Worm (Caenorhabditis elegans) whole organism, early embryonic: ENCODE measurements around the gene citk-2.

Experiments
- B0310.2 ChIP-seq: sonication (generic microtip); optimal IDR thresholded peaks from 2 replicates; lab custom pipeline; 2016; ENCODE audit warnings: mild to moderate bottlenecking, missing genetic modification characterization, missing compliant biosample characterization
- F13C5.2 ChIP-seq: sonication (generic microtip); optimal IDR thresholded peaks from 2 replicates; lab custom pipeline; 2017; ENCODE audit warnings: mild to moderate bottlenecking, missing genetic modification characterization, inconsistent platforms, missing compliant biosample characterization
- aly-1 ChIP-seq: sonication (generic microtip); optimal IDR thresholded peaks from 2 replicates; lab custom pipeline; 2016; ENCODE audit warnings: missing genetic modification characterization, missing compliant biosample characterization
- ama-1 ChIP-seq: fragments of 150-350 bp; optimal IDR thresholded peaks from 2 replicates; lab custom pipeline; 2014
- ceh-13 ChIP-seq: fragments of 200-800 bp; sonication (Bioruptor generic); optimal IDR thresholded peaks from 2 replicates; lab custom pipeline; 2018; ENCODE audit warnings: mild to moderate bottlenecking, missing genetic modification characterization, missing compliant biosample characterization
- ceh-36 ChIP-seq: sonication (generic microtip); optimal IDR thresholded peaks from 2 replicates; lab custom pipeline; 2016; ENCODE audit warnings: missing genetic modification characterization, inconsistent platforms, missing compliant biosample characterization
- ets-7 ChIP-seq: sonication (generic microtip); optimal IDR thresholded peaks from 2 replicates; lab custom pipeline; 2016; ENCODE audit warnings: missing genotype, missing genetic modification characterization, missing compliant biosample characterization
- flt-1 ChIP-seq: fragments of 200-800 bp; sonication (Bioruptor generic); IDR thresholded peaks from 2 replicates; pipeline ENCODE4 v1.3.6; 2022; ENCODE audit warnings: missing genetic modification characterization, missing compliant biosample characterization
- hmbx-1 ChIP-seq: sonication (generic microtip); optimal IDR thresholded peaks from 2 replicates; lab custom pipeline; 2016; ENCODE audit warnings: mild to moderate bottlenecking, missing genetic modification characterization, missing compliant biosample characterization
- hmg-4 ChIP-seq: fragments of 200-800 bp; sonication (Bioruptor generic); optimal IDR thresholded peaks from 2 replicates; lab custom pipeline; 2018; ENCODE audit warnings: mild to moderate bottlenecking, missing genetic modification characterization, missing compliant biosample characterization
- hnd-1 ChIP-seq: sonication (generic microtip); optimal IDR thresholded peaks from 2 replicates; lab custom pipeline; 2016; ENCODE audit warnings: missing genetic modification characterization, missing compliant biosample characterization
- pes-1 ChIP-seq: fragments of 200-800 bp; sonication (Bioruptor generic); IDR thresholded peaks from 2 replicates; pipeline ENCODE4 v1.3.6; 2022; ENCODE audit warnings: missing genetic modification reagents, missing genetic modification characterization, missing compliant biosample characterization
- scrt-1 ChIP-seq: fragments of 200-800 bp; sonication (Bioruptor generic); IDR thresholded peaks from 2 replicates; pipeline ENCODE4 v1.3.6; 2022; ENCODE audit warnings: missing genetic modification characterization, missing compliant biosample characterization
- sea-1 ChIP-seq: fragments of 200-800 bp; sonication (Bioruptor generic); conservative IDR thresholded peaks from 2 replicates; pipeline ENCODE4 v1.3.6; 2022; ENCODE audit warnings: missing genetic modification characterization, missing compliant biosample characterization
- tbx-11 ChIP-seq: fragments of 200-800 bp; sonication (Bioruptor generic); IDR thresholded peaks from 2 replicates; pipeline ENCODE4 v1.3.6; 2022; ENCODE audit warnings: missing genetic modification characterization, missing compliant biosample characterization
- tbx-37 ChIP-seq: fragments of 200-800 bp; sonication (Bioruptor generic); conservative IDR thresholded peaks from 2 replicates; pipeline ENCODE4 v1.3.6; 2022; ENCODE audit warnings: missing genetic modification reagents, missing genetic modification characterization, missing compliant biosample characterization
- tra-4 ChIP-seq: sonication (generic microtip); optimal IDR thresholded peaks from 2 replicates; lab custom pipeline; 2017; ENCODE audit warnings: missing genetic modification characterization, missing compliant biosample characterization

citk-2 gene

ce11 chrII:4968863-4969262, 30.5 kb upstream of the citk-2 start, which contains the start of gene shc-2:
Gene shc-2, plus strand, starts transcription at chrII:4969163.
- no peak for TF ChIP-seq pes-1 (GFP tag; lab: Robert Waterston, UW)
- no peak for TF ChIP-seq aly-1 (tag; lab: Kevin White, UChicago)
- TF ChIP-seq scrt-1 (GFP tag; lab: Robert Waterston, UW), result no peak
- TF ChIP-seq F13C5.2 (tag; lab: Kevin White, UChicago), result no peak
- TF ChIP-seq sea-1 (GFP tag; lab: Robert Waterston, UW), result no peak
- no peak for TF ChIP-seq ceh-13 (GFP tag; lab: Kevin White, UChicago)
- TF ChIP-seq flt-1 (GFP tag; lab: Robert Waterston, UW), result no peak
- no peak for TF ChIP-seq hmbx-1 (tag; lab: Kevin White, UChicago)
- no peak for TF ChIP-seq B0310.2 (tag; lab: Kevin White, UChicago)
- no peak for TF ChIP-seq tbx-11

ce11 chrII:4974448-4974951, 24.8 kb upstream of the citk-2 start:
- TF ChIP-seq hmbx-1 (tag; lab: Kevin White, UChicago) (no peak), ceh-36 (no peak)

- TF ChIP-seq pes-1 (GFP tag; lab: Robert Waterston, UW) (no peak), tra-4 (tag; lab: Kevin White, UChicago) (no peak), tbx-37 (GFP tag; lab: Robert Waterston, UW) (no peak), scrt-1 (GFP tag; lab: Robert Waterston, UW) (no peak), tbx-11 (no peak), hmg-4 (no peak), sea-1 (GFP tag; lab: Robert Waterston, UW) (no peak)
Measured at ce11 chrII:4975311-4975710, 24.0 kb upstream of the citk-2 start.

- TF ChIP-seq flt-1 (GFP tag; lab: Robert Waterston, UW) (no peak), F13C5.2 (tag; lab: Kevin White, UChicago) (no peak), tra-4 (tag; lab: Kevin White, UChicago) (no peak), ets-7 (tag; lab: Kevin White, UChicago) (no peak)
Measured at ce11 chrII:4981682-4982404, 17.5 kb upstream of the citk-2 start.

DNA sequence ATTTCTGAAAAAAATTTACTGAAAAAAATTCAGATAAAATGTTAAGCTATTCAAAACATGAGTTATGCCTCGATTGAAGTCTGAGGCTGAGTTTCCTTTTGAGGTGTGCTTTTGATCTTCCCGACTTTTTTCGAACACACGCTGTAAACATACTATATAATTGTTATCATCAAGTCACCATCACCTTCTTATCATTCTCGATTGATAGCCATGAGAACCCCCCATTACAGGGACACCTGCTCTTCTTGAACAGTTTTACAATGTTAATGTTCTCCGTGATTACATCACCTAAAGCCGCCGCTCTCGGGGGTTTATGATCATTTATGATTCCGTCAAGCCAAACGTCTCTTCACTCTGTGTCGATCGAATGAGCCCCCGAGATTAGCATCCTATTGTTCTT, 15.2 kb upstream of the citk-2 start:
- no peak for TF ChIP-seq scrt-1 (GFP tag; lab: Robert Waterston, UW)

DNA sequence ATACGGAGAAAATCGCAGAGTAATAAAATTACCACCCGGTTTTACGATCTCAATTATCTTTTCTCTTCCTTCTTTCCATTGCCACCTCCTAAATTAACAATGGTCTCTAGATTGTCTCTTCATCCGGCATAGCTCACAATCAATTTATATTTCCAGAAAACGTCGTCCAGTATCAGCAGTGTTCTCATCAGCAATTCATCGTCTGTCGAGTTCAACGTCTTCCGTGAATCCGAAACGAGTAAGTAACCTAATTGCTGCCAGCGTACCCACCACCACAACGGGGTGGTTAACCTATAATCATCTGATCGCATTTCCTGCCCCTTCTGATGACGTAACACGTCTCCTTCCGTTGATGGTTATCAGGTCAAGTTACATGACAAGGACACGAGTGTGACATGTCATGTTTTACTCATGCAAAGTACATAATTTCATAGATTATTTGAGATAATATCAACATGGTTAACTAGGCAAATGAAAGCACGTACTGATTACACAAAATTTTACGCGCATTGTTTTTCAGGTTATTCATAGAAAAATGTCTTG, 13.3 kb upstream of the citk-2 start:
- TF ChIP-seq aly-1 (tag; lab: Kevin White, UChicago) (no peak), ceh-13 (GFP tag; lab: Kevin White, UChicago) (no peak), hmg-4 (no peak), ama-1 (lab: Kevin White, UChicago) (no peak), F13C5.2 (tag; lab: Kevin White, UChicago) (no peak), tbx-37 (GFP tag; lab: Robert Waterston, UW) (no peak), ets-7 (tag; lab: Kevin White, UChicago) (no peak), B0310.2 (tag; lab: Kevin White, UChicago) (no peak)

DNA sequence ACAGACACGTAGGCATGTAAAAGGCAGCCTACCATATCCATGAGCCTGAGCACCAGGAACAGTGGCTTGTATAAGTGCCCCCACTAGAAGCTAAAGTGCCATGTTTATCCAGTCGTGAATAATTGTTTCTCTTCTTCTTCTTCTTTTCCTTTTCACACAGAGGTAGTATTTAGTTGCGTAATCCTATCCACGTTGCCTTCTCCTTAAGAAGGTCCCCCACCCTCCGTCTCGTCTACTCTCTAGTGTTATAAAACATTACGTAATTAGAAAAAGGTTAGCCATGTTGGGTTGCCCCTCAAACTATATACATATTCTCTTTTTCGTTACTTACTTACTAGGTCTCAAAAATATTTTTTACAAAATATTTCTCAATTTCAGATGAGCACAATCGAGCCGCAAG, 12.7 kb upstream of the citk-2 start:
- TF ChIP-seq ceh-36, result peak; percentile 30
- no peak for TF ChIP-seq hnd-1 (tag; lab: Kevin White, UChicago)

DNA sequence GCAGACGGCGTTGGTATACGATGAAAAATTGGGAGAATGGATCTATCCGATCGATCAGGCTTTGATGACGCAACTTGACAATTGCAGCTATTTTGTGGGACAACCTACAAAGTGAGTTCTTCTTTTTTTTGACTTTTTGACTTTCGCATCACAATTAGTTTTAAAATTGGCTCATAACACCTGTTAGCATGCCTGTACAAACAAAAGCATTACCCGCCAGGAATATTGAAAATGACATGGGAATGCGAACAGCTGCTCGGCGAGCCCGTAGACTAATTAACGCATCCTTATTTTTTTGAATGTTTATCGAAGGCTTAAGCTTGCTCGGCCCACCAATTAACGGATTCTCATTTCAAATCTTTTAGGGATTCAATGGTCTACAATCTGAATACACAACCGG, 12.1 kb upstream of the citk-2 start:
- TF ChIP-seq tra-4 (tag; lab: Kevin White, UChicago) (no peak), hmbx-1 (tag; lab: Kevin White, UChicago) (no peak), sea-1 (GFP tag; lab: Robert Waterston, UW) (no peak), hnd-1 (tag; lab: Kevin White, UChicago) (no peak), ceh-13 (GFP tag; lab: Kevin White, UChicago) (no peak), B0310.2 (tag; lab: Kevin White, UChicago) (no peak), ama-1 (lab: Kevin White, UChicago) (no peak)

ce11 chrII:4989802-4990201, 9.5 kb upstream of the citk-2 start, which contains the start of gene T27F7.12:
Gene T27F7.12, plus strand, starts transcription at chrII:4990102.
- TF ChIP-seq tbx-37 (GFP tag; lab: Robert Waterston, UW) (no peak), aly-1 (tag; lab: Kevin White, UChicago) (no peak), tra-4 (tag; lab: Kevin White, UChicago) (no peak), ceh-36 (no peak), tbx-11 (no peak), hmbx-1 (tag; lab: Kevin White, UChicago) (no peak), F13C5.2 (tag; lab: Kevin White, UChicago) (no peak), ceh-13 (GFP tag; lab: Kevin White, UChicago) (no peak), hmg-4 (no peak), pes-1 (GFP tag; lab: Robert Waterston, UW) (no peak), sea-1 (GFP tag; lab: Robert Waterston, UW) (no peak), scrt-1 (GFP tag; lab: Robert Waterston, UW) (no peak), ama-1 (lab: Kevin White, UChicago) (no peak), flt-1 (GFP tag; lab: Robert Waterston, UW) (no peak), B0310.2 (tag; lab: Kevin White, UChicago) (no peak), ets-7 (tag; lab: Kevin White, UChicago) (no peak), hnd-1 (tag; lab: Kevin White, UChicago) (no peak)
